Fruit fly (Drosophila melanogaster): ENCODE measurements around the gene CG3339.
A peak's percentile ranks its signal among the peaks of the same experiment; 100 is the strongest.

Gene CG3339

dm6 chr3R:27281022-27281810 is 40.9 kb downstream of the CG3339 start (continued):
- TF ChIP-seq achi (GFP tag; optimal IDR thresholded peaks at IDR 0.05) (peak; percentile 97), CG1621 (tag; optimal IDR thresholded peaks at IDR 0.05) (peak; percentile 99), CG6163 (GFP tag; IDR thresholded peaks at IDR 0.05) (peak; percentile 98), eg (GFP tag; IDR thresholded peaks at IDR 0.05) (peak; percentile 99), acj6 (GFP tag; optimal IDR thresholded peaks at IDR 0.05) (peak; percentile 97), cyc (GFP tag; optimal IDR thresholded peaks at IDR 0.05) (peak; percentile 97), topi (GFP tag; optimal IDR thresholded peaks at IDR 0.05) (peak; percentile 98), Ets96B (tag; optimal IDR thresholded peaks at IDR 0.05) (peak; percentile 97), salr (GFP tag; optimal IDR thresholded peaks at IDR 0.05) (peak; percentile 96 to 98), CG6792 (GFP tag; optimal IDR thresholded peaks at IDR 0.05) (peak; percentile 97), Met (GFP tag; optimal IDR thresholded peaks at IDR 0.05) (peak; percentile 97), spab (GFP tag; optimal IDR thresholded peaks at IDR 0.05) (peak; percentile 97), fd85E (GFP tag; optimal IDR thresholded peaks at IDR 0.05) (peak; percentile 96), CG11294 (GFP tag; IDR thresholded peaks at IDR 0.05) (peak; percentile 97), Sox14 (GFP tag; optimal IDR thresholded peaks at IDR 0.05) (peak; percentile 99), CG8119 (GFP tag; IDR thresholded peaks at IDR 0.05) (peak; percentile 98), lz (GFP tag; optimal IDR thresholded peaks at IDR 0.05) (peak; percentile 98), CG10669 (GFP tag; optimal IDR thresholded peaks at IDR 0.05) (peak; percentile 98), CG11762 (GFP tag; optimal IDR thresholded peaks at IDR 0.05; ENCODE audit: insufficient read depth) (peak; percentile 94), ss (GFP tag; optimal IDR thresholded peaks at IDR 0.05) (peak; percentile 89 to 94), net (GFP tag; optimal IDR thresholded peaks at IDR 0.05) (peak; percentile 98), CG7368 (GFP tag; optimal IDR thresholded peaks at IDR 0.05) (peak; percentile 98), dac (GFP tag; optimal IDR thresholded peaks at IDR 0.05) (peak; percentile 98), fd59A (GFP tag; optimal IDR thresholded peaks at IDR 0.05) (peak; percentile 96), Gug (GFP tag; IDR thresholded peaks at IDR 0.05) (peak; percentile 96), Eip75B (GFP tag; optimal IDR thresholded peaks at IDR 0.05) (peak; percentile 97), Hr39 (GFP tag; optimal IDR thresholded peaks at IDR 0.05) (peak; percentile 98), Blimp-1 (GFP tag; optimal IDR thresholded peaks at IDR 0.05) (peak; percentile 79), Sox102F (GFP tag; optimal IDR thresholded peaks at IDR 0.05) (peak; percentile 98), dsx (GFP tag; optimal IDR thresholded peaks at IDR 0.05; ENCODE audit: poor library complexity, severe bottlenecking) (peak; percentile 91), Eip78C (GFP tag) (peak; percentile 99), CG8632 (GFP tag; optimal IDR thresholded peaks at IDR 0.05) (peak; percentile 96), CG3032 (tag; optimal IDR thresholded peaks at IDR 0.05) (peak; percentile 92), CG6854 (GFP tag; optimal IDR thresholded peaks at IDR 0.05) (peak; percentile 90), CG15336 (GFP tag; IDR thresholded peaks at IDR 0.05) (peak; percentile 97)

- TF ChIP-seq Hr38 (GFP tag; optimal IDR thresholded peaks at IDR 0.05): no peak
- no peak for TF ChIP-seq CG6792 (GFP tag; optimal IDR thresholded peaks at IDR 0.05)
Observed at dm6 chr3R:27279478-27279877, 42.6 kb downstream of the CG3339 start.

DNA sequence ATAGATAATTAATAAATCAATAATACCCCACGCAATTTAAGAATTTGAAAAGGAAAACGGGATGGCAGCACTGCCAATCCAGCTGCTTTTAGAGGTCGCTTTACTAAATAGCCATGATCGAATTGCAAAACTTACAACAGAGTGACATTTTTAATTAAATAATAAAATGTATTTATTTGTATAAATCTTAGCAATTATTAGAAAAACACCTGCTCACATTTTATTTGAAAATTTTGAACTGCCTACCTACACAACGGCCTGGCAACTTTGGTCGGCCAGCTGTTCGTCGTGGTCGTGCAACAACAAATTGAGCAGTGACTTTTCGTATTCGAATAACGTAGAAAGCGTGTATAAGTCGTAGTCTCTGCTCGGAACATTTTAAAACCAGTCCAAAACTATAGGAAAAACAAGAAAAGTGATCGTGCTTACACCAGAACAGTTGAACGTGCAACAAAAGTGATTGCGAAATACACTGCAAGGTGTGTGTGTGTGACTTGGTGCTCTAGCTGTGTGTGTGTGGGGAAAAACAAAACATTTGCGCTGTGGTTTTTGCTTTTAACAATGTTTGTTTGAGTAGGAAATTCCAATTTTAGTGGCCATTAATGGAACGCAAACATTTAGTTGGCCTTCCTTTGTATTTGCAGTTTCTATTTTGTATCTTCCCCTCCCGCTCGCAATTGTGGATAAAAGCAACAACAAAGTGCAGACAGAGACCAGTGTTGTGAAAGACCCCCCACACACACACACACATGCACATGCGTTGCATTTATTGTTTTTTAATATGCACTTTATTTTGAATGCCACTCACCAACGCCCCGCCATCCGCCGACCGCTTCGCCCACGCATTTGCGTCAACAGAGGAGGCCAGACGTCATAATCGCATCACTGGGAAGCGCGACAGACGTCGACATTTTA is 47.3 kb downstream of the CG3339 start, which contains the start of gene CG5938:
Gene CG5938 (plus strand): TSS at position 262 of the 915 bp plus-strand sequence.
- TF ChIP-seq Ets96B (tag; optimal IDR thresholded peaks at IDR 0.05): peak; percentile 34
- peak; percentile 31 for TF ChIP-seq CG16779 (tag; optimal IDR thresholded peaks at IDR 0.05)
- peak; percentile 48 for TF ChIP-seq CG6276 (GFP tag; optimal IDR thresholded peaks at IDR 0.05)
- no peak for TF ChIP-seq CG8632 (GFP tag; optimal IDR thresholded peaks at IDR 0.05)
- no peak for TF ChIP-seq CG10669 (GFP tag; optimal IDR thresholded peaks at IDR 0.05)
- TF ChIP-seq CG7368 (GFP tag; optimal IDR thresholded peaks at IDR 0.05): peak; percentile 9
- no peak for TF ChIP-seq CG4318 (GFP tag; optimal IDR thresholded peaks at IDR 0.05)
- TF ChIP-seq CG11762 (GFP tag; optimal IDR thresholded peaks at IDR 0.05; ENCODE audit: insufficient read depth): no peak
- peak; percentile 34 for TF ChIP-seq Met (GFP tag; optimal IDR thresholded peaks at IDR 0.05)
- TF ChIP-seq CG6163 (GFP tag; IDR thresholded peaks at IDR 0.05): peak; percentile 67
- no peak for TF ChIP-seq fd85E (GFP tag; optimal IDR thresholded peaks at IDR 0.05)
- TF ChIP-seq achi (GFP tag; optimal IDR thresholded peaks at IDR 0.05): peak; percentile 57
- no peak for TF ChIP-seq Blimp-1 (GFP tag; optimal IDR thresholded peaks at IDR 0.05)
- peak; percentile 18 for TF ChIP-seq esn (GFP tag; optimal IDR thresholded peaks at IDR 0.05)
- peak; percentile 68 for TF ChIP-seq Sox14 (GFP tag; optimal IDR thresholded peaks at IDR 0.05)
- TF ChIP-seq CG6792 (GFP tag; optimal IDR thresholded peaks at IDR 0.05): no peak
- peak; percentile 68 for TF ChIP-seq dsx (GFP tag; optimal IDR thresholded peaks at IDR 0.05; ENCODE audit: poor library complexity, severe bottlenecking)
- TF ChIP-seq CG34406 (GFP tag; optimal IDR thresholded peaks at IDR 0.05): peak; percentile 32
- TF ChIP-seq Smox (GFP tag; optimal IDR thresholded peaks at IDR 0.05): no peak
- peak; percentile 21 for TF ChIP-seq fkh (GFP tag; optimal IDR thresholded peaks at IDR 0.05)
- peak; percentile 23 to 69 for TF ChIP-seq ss (GFP tag; optimal IDR thresholded peaks at IDR 0.05)

All from whole organism, prepupa.